Worm (Caenorhabditis elegans) whole organism, late embryonic: ENCODE results near the gene ZK829.3.

Experiments used
- C08G9.2 ChIP-seq: sonication (generic microtip); optimal IDR thresholded peaks from 2 replicates; lab custom pipeline; 2016; ENCODE audit warnings: mild to moderate bottlenecking, missing genetic modification characterization, moderate library complexity, missing compliant biosample characterization
- ceh-45 ChIP-seq: fragments of 200-800 bp; sonication (Bioruptor generic); IDR thresholded peaks from 2 replicates; pipeline ENCODE4 v1.3.6; 2022; ENCODE audit warnings: missing genetic modification reagents, missing genetic modification characterization, missing compliant biosample characterization
- ceh-9 ChIP-seq: sonication (generic microtip); optimal IDR thresholded peaks from 2 replicates; lab custom pipeline; 2016; ENCODE audit warnings: mild to moderate bottlenecking, missing genetic modification characterization, inconsistent platforms, missing compliant biosample characterization
- dve-1 ChIP-seq: sonication (generic microtip); optimal IDR thresholded peaks from 2 replicates; lab custom pipeline; 2017; ENCODE audit warnings: antibody characterized with exemption, mild to moderate bottlenecking, missing genetic modification characterization, missing compliant biosample characterization
- gmeb-2 ChIP-seq: sonication (generic microtip); optimal IDR thresholded peaks from 2 replicates; lab custom pipeline; 2016; ENCODE audit warnings: missing genetic modification characterization, inconsistent platforms, missing compliant biosample characterization
- unc-86 ChIP-seq: sonication (generic microtip); optimal IDR thresholded peaks from 2 replicates; lab custom pipeline; 2016; ENCODE audit warnings: missing genetic modification characterization, missing compliant biosample characterization

- no peak for TF ChIP-seq ceh-9 (tag; lab: Kevin White, UChicago)
- no peak for TF ChIP-seq unc-86 (tag; lab: Kevin White, UChicago)
- no peak for TF ChIP-seq C08G9.2 (tag; lab: Kevin White, UChicago)
- TF ChIP-seq dve-1 (tag; lab: Kevin White, UChicago): no peak
- TF ChIP-seq ceh-45 (GFP tag; lab: Robert Waterston, UW): no peak
- no peak for TF ChIP-seq gmeb-2 (tag; lab: Kevin White, UChicago)
Observed at ce11 chrIV:11913295-11913940, 32.1 kb downstream of the ZK829.3 start.
